Fruit fly (Drosophila melanogaster): ENCODE results near the gene Alr.

Alr gene

DNA sequence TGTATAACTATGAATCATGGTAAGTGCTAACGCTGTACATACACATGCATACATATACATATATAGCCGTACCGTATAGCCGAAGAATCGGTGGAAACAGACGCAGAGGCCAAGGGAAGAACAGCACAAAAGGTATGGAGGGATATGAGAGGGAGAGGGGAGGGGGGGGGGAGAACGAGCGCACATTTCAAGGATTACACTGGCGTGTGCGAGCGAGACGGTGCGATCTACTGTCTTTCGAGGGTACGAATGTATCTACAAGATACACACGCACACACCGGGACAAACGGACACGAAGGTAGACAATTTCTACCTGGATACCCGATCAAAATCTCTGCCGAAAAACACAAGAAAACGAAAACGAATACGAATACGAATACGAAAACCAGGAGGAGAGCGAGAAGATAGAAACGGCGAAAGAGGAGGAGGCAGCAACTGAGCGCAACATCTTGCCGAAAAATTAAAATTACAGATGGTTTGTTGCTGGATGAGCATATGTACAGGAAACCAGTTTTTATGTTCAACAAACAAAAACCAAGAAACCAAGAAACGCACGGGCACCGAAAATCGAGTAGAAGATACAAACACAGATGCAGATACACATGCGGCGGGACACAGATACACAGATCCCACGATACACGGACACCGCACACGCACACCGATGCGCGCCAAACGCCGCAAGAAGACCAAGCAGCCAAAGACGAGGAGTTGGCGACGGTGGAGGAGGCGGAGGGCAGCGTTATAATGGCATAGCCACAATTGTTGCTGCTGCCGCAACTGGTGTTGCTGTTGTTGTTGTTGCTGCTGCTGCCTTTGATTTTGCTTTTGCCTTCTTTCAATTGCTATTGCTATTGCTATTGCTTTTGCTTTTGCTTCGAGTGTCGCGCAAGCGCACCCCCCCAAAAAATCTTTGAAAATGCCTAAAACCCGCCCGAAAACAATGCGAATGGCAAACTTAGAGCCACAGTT lies 25.9 kb downstream of the Alr start:
- TF ChIP-seq exex (tag; optimal IDR thresholded peaks at IDR 0.05) (no peak), CG14860 (GFP tag; IDR thresholded peaks at IDR 0.05; ENCODE audit: partially characterized antibody) (no peak), crp (GFP tag; optimal IDR thresholded peaks at IDR 0.05) (no peak), da (GFP tag; optimal IDR thresholded peaks at IDR 0.05) (no peak), cg (GFP tag; optimal IDR thresholded peaks at IDR 0.05) (peak; percentile 77), sna (GFP tag; IDR thresholded peaks at IDR 0.05; ENCODE audit: partially characterized antibody) (0 out of 2 replicates have a peak, but pooled peaks have one; percentile 12), CG33213 (GFP tag; optimal IDR thresholded peaks at IDR 0.05) (no peak), CG17829 (tag; optimal IDR thresholded peaks at IDR 0.05) (no peak), MTF-1 (GFP tag; optimal IDR thresholded peaks at IDR 0.05; ENCODE audit: borderline replicate concordance) (no peak), sc (optimal IDR thresholded peaks at IDR 0.05) (no peak), sc (GFP tag; optimal IDR thresholded peaks at IDR 0.05) (no peak), psq (GFP tag; optimal IDR thresholded peaks at IDR 0.05) (peak; percentile 79), CG2712 (tag; optimal IDR thresholded peaks at IDR 0.05) (no peak), NfI (GFP tag; optimal IDR thresholded peaks at IDR 0.05) (no peak), D19B (GFP tag; optimal IDR thresholded peaks at IDR 0.05) (no peak), CG9609 (GFP tag; optimal IDR thresholded peaks at IDR 0.05) (no peak), CG4424 (GFP tag; optimal IDR thresholded peaks at IDR 0.05) (no peak), Ptx1 (GFP tag; IDR thresholded peaks at IDR 0.05) (no peak), Gug (GFP tag; IDR thresholded peaks at IDR 0.05) (no peak), ken (GFP tag; IDR thresholded peaks at IDR 0.05) (no peak), lov (optimal IDR thresholded peaks at IDR 0.05) (no peak), lov (GFP tag; IDR thresholded peaks at IDR 0.05) (no peak), CG17568 (GFP tag; optimal IDR thresholded peaks at IDR 0.05) (no peak), CG32772 (GFP tag; IDR thresholded peaks at IDR 0.05) (no peak), CG9727 (GFP tag; optimal IDR thresholded peaks at IDR 0.05) (no peak), Bgb (GFP tag; IDR thresholded peaks at IDR 0.05; ENCODE audit: partially characterized antibody) (no peak), tin (GFP tag; optimal IDR thresholded peaks at IDR 0.05) (no peak), twi (tag; optimal IDR thresholded peaks at IDR 0.05) (peak; percentile 89), row (GFP tag; IDR thresholded peaks at IDR 0.05) (no peak), CG12104 (GFP tag; optimal IDR thresholded peaks at IDR 0.05) (no peak), bbx (GFP tag; IDR thresholded peaks at IDR 0.05; ENCODE audit: partially characterized antibody) (no peak), Mad (GFP tag; optimal IDR thresholded peaks at IDR 0.05) (no peak), GATAe (GFP tag; conservative IDR thresholded peaks at IDR 0.05) (no peak), CG13624 (GFP tag; optimal IDR thresholded peaks at IDR 0.05) (no peak), crol (GFP tag; IDR thresholded peaks at IDR 0.05) (peak; percentile 92), CG8388 (GFP tag; optimal IDR thresholded peaks at IDR 0.05) (no peak), nerfin-2 (GFP tag; IDR thresholded peaks at IDR 0.05; ENCODE audit: partially characterized antibody) (no peak), otp (GFP tag; IDR thresholded peaks at IDR 0.05) (no peak), CG15696 (tag; optimal IDR thresholded peaks at IDR 0.05) (no peak), CG4360 (GFP tag; IDR thresholded peaks at IDR 0.05) (peak; percentile 97), Aef1 (GFP tag; IDR thresholded peaks at IDR 0.05) (0 out of 3 replicates have a peak, but pooled peaks have one; percentile 13), CG7271 (tag; optimal IDR thresholded peaks at IDR 0.05) (no peak), CG3163 (GFP tag; optimal IDR thresholded peaks at IDR 0.05) (no peak), salm (tag; optimal IDR thresholded peaks at IDR 0.05) (no peak), CG11504 (tag; optimal IDR thresholded peaks at IDR 0.05) (peak; percentile 50), sens (GFP tag) (peak; percentile 20), pros (GFP tag; optimal IDR thresholded peaks at IDR 0.05) (peak; percentile 93), Sox100B (GFP tag; optimal IDR thresholded peaks at IDR 0.05) (no peak), cad (GFP tag; optimal IDR thresholded peaks at IDR 0.05) (no peak)
